3 worm cellular contexts compared by ENCODE assay signal in genomic region chrV:6614968-6615367, ce11.
A peak's percentile ranks its signal among the peaks of the same experiment; 100 is the strongest.
TF ChIP-seq lines count a peak whose summit lies in the region.

No protein-coding gene starts in this region.

TF ChIP-seq in whole organism, L4 larva, 104 proteins besides CTCF, POLR2A, EP300 and RAD21:
- TF ChIP-seq set-16 (GFP tag; IDR thresholded peaks at IDR 0.05; lab: Robert Waterston, UW) (peak; percentile 73), Y5F2A.4 (GFP tag; optimal IDR thresholded peaks at IDR 0.05; lab: Kevin White, UChicago) (no peak), aha-1 (tag; lab: Kevin White, UChicago) (peak; percentile 74)

TF ChIP-seq in whole organism, late embryonic, 69 proteins besides CTCF, POLR2A, EP300 and RAD21:
- TF ChIP-seq unc-42 (tag; optimal IDR thresholded peaks at IDR 0.05; lab: Kevin White, UChicago), result no peak
- TF ChIP-seq elt-4 (tag; optimal IDR thresholded peaks at IDR 0.05; lab: Kevin White, UChicago), result peak; percentile 19

TF ChIP-seq in whole organism, young adult, 124 proteins besides CTCF, POLR2A, EP300 and RAD21:
- TF ChIP-seq cebp-2 (GFP tag; IDR thresholded peaks at IDR 0.05; lab: Robert Waterston, UW) (0 out of 2 replicates have a peak, but pooled peaks have one; percentile 53), F33H1.4 (GFP tag; IDR thresholded peaks at IDR 0.05; lab: Robert Waterston, UW) (no peak)
TF ChIP-seq in whole organism, young adult: peak in this region for 1.
